Worm (Caenorhabditis elegans): ENCODE data around the gene dml-1.

Gene dml-1

ce11 chrIV:2928409-2928808 is 41.7 kb downstream of the dml-1 start, which contains the start of gene manf-1:
manf-1 (minus strand) TSS chrIV:2928421.
- TF ChIP-seq unc-39 (tag; optimal IDR thresholded peaks at IDR 0.05) = no peak
- TF ChIP-seq blmp-1 (tag; optimal IDR thresholded peaks at IDR 0.05; ENCODE audit: insufficient read depth) = no peak
- no peak for TF ChIP-seq mdl-1 (tag; optimal IDR thresholded peaks at IDR 0.05)
- peak; percentile 50 for TF ChIP-seq nhr-21 (tag; optimal IDR thresholded peaks at IDR 0.05)
- TF ChIP-seq egl-27 (tag; optimal IDR thresholded peaks at IDR 0.05) = no peak
- TF ChIP-seq lsy-2 (tag; optimal IDR thresholded peaks at IDR 0.05) = peak; percentile 83 to 89
- peak; percentile 33 for TF ChIP-seq sem-4 (tag; optimal IDR thresholded peaks at IDR 0.05)
- peak; percentile 8 for TF ChIP-seq ceh-16 (tag; optimal IDR thresholded peaks at IDR 0.05)
- TF ChIP-seq R02D3.7 (tag; optimal IDR thresholded peaks at IDR 0.05) = peak; percentile 7
- TF ChIP-seq nhr-25 (tag; optimal IDR thresholded peaks at IDR 0.05) = peak; percentile 59
- peak; percentile 28 for TF ChIP-seq sma-3 (GFP tag; optimal IDR thresholded peaks at IDR 0.05)
- peak; percentile 8 for TF ChIP-seq ama-1 (optimal IDR thresholded peaks at IDR 0.05)
- TF ChIP-seq fos-1 (tag; optimal IDR thresholded peaks at IDR 0.05) = peak; percentile 51
- peak; percentile 91 for TF ChIP-seq C34F6.9 (tag; optimal IDR thresholded peaks at IDR 0.05)
- no peak for TF ChIP-seq lin-39 (tag; optimal IDR thresholded peaks at IDR 0.05)
- TF ChIP-seq skn-1 (tag; optimal IDR thresholded peaks at IDR 0.05) = peak; percentile 14
- no peak for TF ChIP-seq dmd-4 (tag; optimal IDR thresholded peaks at IDR 0.05)
- peak; percentile 83 for TF ChIP-seq gmeb-1 (tag; optimal IDR thresholded peaks at IDR 0.05)
- peak; percentile 54 for TF ChIP-seq nhr-129 (tag; optimal IDR thresholded peaks at IDR 0.05)
- TF ChIP-seq lin-11 (tag; optimal IDR thresholded peaks at IDR 0.05) = peak; percentile 72
- TF ChIP-seq F13H6.1 (tag; optimal IDR thresholded peaks at IDR 0.05) = peak; percentile 57
- no peak for TF ChIP-seq ZK546.5 (tag; optimal IDR thresholded peaks at IDR 0.05)
- TF ChIP-seq unc-55 (GFP tag; optimal IDR thresholded peaks at IDR 0.05) = peak; percentile 83
- no peak for TF ChIP-seq ztf-11 (tag; optimal IDR thresholded peaks at IDR 0.05)
- TF ChIP-seq mab-5 (tag; optimal IDR thresholded peaks at IDR 0.05) = peak; percentile 53
- TF ChIP-seq crh-2 (tag; optimal IDR thresholded peaks at IDR 0.05) = peak; percentile 76
- TF ChIP-seq lin-13 (GFP tag; optimal IDR thresholded peaks at IDR 0.05) = peak; percentile 78
- peak; percentile 43 for TF ChIP-seq sma-9 (GFP tag; optimal IDR thresholded peaks at IDR 0.05)
- TF ChIP-seq sma-9 (tag; optimal IDR thresholded peaks at IDR 0.05) = no peak

ce11 chrIV:2931228-2931627 is 44.5 kb downstream of the dml-1 start, which contains the start of gene samt-1:
samt-1 (plus strand) TSS chrIV:2931403.
- TF ChIP-seq nhr-11 (tag; optimal IDR thresholded peaks at IDR 0.05) = no peak
- TF ChIP-seq lin-39 (tag; optimal IDR thresholded peaks at IDR 0.05) = no peak
- TF ChIP-seq lin-11 (tag; optimal IDR thresholded peaks at IDR 0.05) = no peak
- TF ChIP-seq unc-62 (GFP tag; optimal IDR thresholded peaks at IDR 0.05) = no peak
- no peak for TF ChIP-seq nhr-23 (tag; optimal IDR thresholded peaks at IDR 0.05)
- no peak for TF ChIP-seq nhr-6 (tag; optimal IDR thresholded peaks at IDR 0.05)
- no peak for TF ChIP-seq nhr-10 (tag; optimal IDR thresholded peaks at IDR 0.05)
- TF ChIP-seq nhr-12 (tag; optimal IDR thresholded peaks at IDR 0.05) = no peak
- TF ChIP-seq ZK546.5 (tag; optimal IDR thresholded peaks at IDR 0.05) = no peak
- no peak for TF ChIP-seq nhr-77 (tag; optimal IDR thresholded peaks at IDR 0.05)
- TF ChIP-seq nhr-21 (tag; optimal IDR thresholded peaks at IDR 0.05) = no peak
- TF ChIP-seq Y55F3AM.14 (GFP tag; optimal IDR thresholded peaks at IDR 0.05) = no peak
- no peak for TF ChIP-seq alr-1 (tag; optimal IDR thresholded peaks at IDR 0.05)
- no peak for TF ChIP-seq ztf-4 (tag; optimal IDR thresholded peaks at IDR 0.05)
- no peak for TF ChIP-seq mab-5 (tag; optimal IDR thresholded peaks at IDR 0.05)
- no peak for TF ChIP-seq mbf-1 (tag; optimal IDR thresholded peaks at IDR 0.05)
- TF ChIP-seq F13H6.1 (tag; optimal IDR thresholded peaks at IDR 0.05) = no peak
- TF ChIP-seq R02D3.7 (tag; optimal IDR thresholded peaks at IDR 0.05) = no peak
- TF ChIP-seq fos-1 (tag; optimal IDR thresholded peaks at IDR 0.05) = no peak

- no peak for TF ChIP-seq unc-62 (GFP tag; optimal IDR thresholded peaks at IDR 0.05)
- TF ChIP-seq nhr-12 (tag; optimal IDR thresholded peaks at IDR 0.05) = no peak
- TF ChIP-seq egl-27 (tag; optimal IDR thresholded peaks at IDR 0.05) = no peak
- no peak for TF ChIP-seq gmeb-1 (tag; optimal IDR thresholded peaks at IDR 0.05)
- no peak for TF ChIP-seq C34F6.9 (tag; optimal IDR thresholded peaks at IDR 0.05)
- no peak for TF ChIP-seq nhr-6 (tag; optimal IDR thresholded peaks at IDR 0.05)
- TF ChIP-seq unc-39 (tag; optimal IDR thresholded peaks at IDR 0.05) = no peak
- TF ChIP-seq ceh-82 (tag; optimal IDR thresholded peaks at IDR 0.05) = no peak
- TF ChIP-seq skn-1 (tag; optimal IDR thresholded peaks at IDR 0.05) = no peak
- no peak for TF ChIP-seq mab-5 (tag; optimal IDR thresholded peaks at IDR 0.05)
Measured at ce11 chrIV:2935194-2935593, 48.4 kb downstream of the dml-1 start.

All from whole organism, L2 larva.